Worm (Caenorhabditis elegans) whole organism, L3 larva: ENCODE results near the gene F14D2.11.

Source experiments
- R02D3.7 ChIP-seq: fragments of 150-350 bp; optimal IDR thresholded peaks from 2 replicates; lab custom pipeline; 2014; ENCODE audit warnings: missing biosample characterization, missing genetic modification characterization
- ZK546.5 ChIP-seq: sonication (generic microtip); optimal IDR thresholded peaks from 2 replicates; lab custom pipeline; 2017; ENCODE audit warnings: missing biosample characterization, missing genetic modification characterization
- aly-2 ChIP-seq: fragments of 150-350 bp; optimal IDR thresholded peaks from 2 replicates; lab custom pipeline; 2014; ENCODE audit warnings: missing biosample characterization, missing genetic modification characterization
- ama-1 ChIP-seq: fragments of 150-350 bp; optimal IDR thresholded peaks from 2 replicates; lab custom pipeline; 2018
- ceh-16 ChIP-seq: sonication (generic microtip); optimal IDR thresholded peaks from 2 replicates; lab custom pipeline; 2017; ENCODE audit warnings: missing biosample characterization, missing genetic modification characterization
- ceh-28 ChIP-seq: fragments of 150-350 bp; optimal IDR thresholded peaks from 2 replicates; lab custom pipeline; 2014; ENCODE audit warnings: missing biosample characterization, missing genetic modification reagents, missing genetic modification characterization
- ceh-9 ChIP-seq: sonication (generic microtip); optimal IDR thresholded peaks from 2 replicates; lab custom pipeline; 2018; ENCODE audit warnings: missing biosample characterization, missing genetic modification characterization
- daf-12 ChIP-seq: fragments of 150-350 bp; optimal IDR thresholded peaks from 2 replicates; lab custom pipeline; 2014; ENCODE audit warnings: missing biosample characterization, missing genetic modification reagents, missing genetic modification characterization
- egl-27 ChIP-seq: sonication (generic microtip); optimal IDR thresholded peaks from 4 replicates; lab custom pipeline; 2017; ENCODE audit warnings: missing biosample characterization, missing genetic modification reagents, missing genetic modification characterization
- elt-1 ChIP-seq: fragments of 150-350 bp; optimal IDR thresholded peaks from 2 replicates; lab custom pipeline; 2014; ENCODE audit warnings: missing biosample characterization, missing genetic modification characterization
- elt-2 ChIP-seq: sonication (generic microtip); optimal IDR thresholded peaks from 2 replicates; lab custom pipeline; 2016; ENCODE audit warnings: missing genetic modification reagents, mild to moderate bottlenecking, missing genetic modification characterization, missing compliant biosample characterization
- elt-3 ChIP-seq, 3 experiments: fragments of 150-350 bp in 1 of 3; sonication (generic microtip) in 2 of 3; optimal IDR thresholded peaks; 2 replicates in 2 of 3; 4 replicates in 1 of 3; lab custom pipeline; 2014 to 2017; ENCODE audit warnings: missing biosample characterization in 3 of 3, missing genetic modification characterization in 3 of 3
- fkh-10 ChIP-seq: sonication (generic microtip); optimal IDR thresholded peaks from 2 replicates; lab custom pipeline; 2017; ENCODE audit warnings: missing biosample characterization, missing genetic modification reagents, missing genetic modification characterization
- fkh-2 ChIP-seq: fragments of 150-350 bp; optimal IDR thresholded peaks from 2 replicates; lab custom pipeline; 2014; ENCODE audit warnings: missing biosample characterization, missing genetic modification reagents, missing genetic modification characterization
- fos-1 ChIP-seq: fragments of 150-350 bp; optimal IDR thresholded peaks from 2 replicates; lab custom pipeline; 2014; ENCODE audit warnings: missing biosample characterization, missing genetic modification characterization
- hmg-11 ChIP-seq: sonication (generic microtip); optimal IDR thresholded peaks from 2 replicates; lab custom pipeline; 2016; ENCODE audit warnings: missing genetic modification characterization, missing compliant biosample characterization
- jun-1 ChIP-seq: fragments of 150-350 bp; optimal IDR thresholded peaks from 2 replicates; lab custom pipeline; 2014; ENCODE audit warnings: missing biosample characterization, missing genetic modification reagents, missing genetic modification characterization
- lin-15B ChIP-seq: fragments of 150-350 bp; optimal IDR thresholded peaks from 2 replicates; lab custom pipeline; 2014; ENCODE audit warnings: missing biosample characterization, missing genetic modification characterization
- lin-39 ChIP-seq: fragments of 150-350 bp; optimal IDR thresholded peaks from 2 replicates; lab custom pipeline; 2018; ENCODE audit warnings: missing biosample characterization, missing genetic modification reagents, missing genetic modification characterization
- lsy-12 ChIP-seq: sonication (generic microtip); optimal IDR thresholded peaks from 2 replicates; lab custom pipeline; 2016; ENCODE audit warnings: mild to moderate bottlenecking, missing genetic modification characterization, missing compliant biosample characterization
- mml-1 ChIP-seq: fragments of 150-350 bp; sonication (generic microtip); optimal IDR thresholded peaks from 3 replicates; lab custom pipeline; 2014; ENCODE audit warnings: missing biosample characterization, missing genetic modification characterization
- nhr-11 ChIP-seq: fragments of 150-350 bp; optimal IDR thresholded peaks from 2 replicates; lab custom pipeline; 2014; ENCODE audit warnings: missing biosample characterization, missing genetic modification characterization
- nhr-12 ChIP-seq: fragments of 150-350 bp; optimal IDR thresholded peaks from 2 replicates; lab custom pipeline; 2014; ENCODE audit warnings: missing biosample characterization, missing genetic modification characterization
- nhr-23 ChIP-seq: fragments of 150-350 bp; optimal IDR thresholded peaks from 2 replicates; lab custom pipeline; 2014; ENCODE audit warnings: missing biosample characterization, missing genetic modification reagents, missing genetic modification characterization
- nhr-237 ChIP-seq: fragments of 150-350 bp; optimal IDR thresholded peaks from 2 replicates; lab custom pipeline; 2014; ENCODE audit warnings: missing biosample characterization, missing genetic modification characterization
- nhr-25 ChIP-seq: sonication (generic microtip); optimal IDR thresholded peaks from 2 replicates; lab custom pipeline; 2017; ENCODE audit warnings: missing biosample characterization, missing genetic modification characterization
- nhr-28 ChIP-seq: fragments of 150-350 bp; optimal IDR thresholded peaks from 2 replicates; lab custom pipeline; 2014; ENCODE audit warnings: missing biosample characterization, missing genetic modification characterization
- nhr-43 ChIP-seq: sonication (generic microtip); optimal IDR thresholded peaks from 2 replicates; lab custom pipeline; 2016; ENCODE audit warnings: mild to moderate bottlenecking, missing genetic modification characterization, missing compliant biosample characterization; ENCODE audit not compliant: poor library complexity, severe bottlenecking
- nhr-67 ChIP-seq: fragments of 150-350 bp; optimal IDR thresholded peaks from 2 replicates; lab custom pipeline; 2014; ENCODE audit warnings: missing biosample characterization, missing genetic modification characterization
- nhr-76 ChIP-seq: fragments of 150-350 bp; sonication (generic microtip); optimal IDR thresholded peaks from 5 replicates; lab custom pipeline; 2014; ENCODE audit warnings: missing biosample characterization, missing genetic modification characterization
- nhr-77 ChIP-seq: fragments of 150-350 bp; optimal IDR thresholded peaks from 2 replicates; lab custom pipeline; 2014; ENCODE audit warnings: missing biosample characterization, missing genetic modification characterization
- pha-4 ChIP-seq: fragments of 150-350 bp; optimal IDR thresholded peaks from 2 replicates; lab custom pipeline; 2014; ENCODE audit warnings: missing biosample characterization, missing genetic modification reagents, missing genetic modification characterization
- pqm-1 ChIP-seq: fragments of 150-350 bp; optimal IDR thresholded peaks from 2 replicates; lab custom pipeline; 2017; ENCODE audit warnings: missing biosample characterization, missing genetic modification characterization, inconsistent platforms
- sea-2 ChIP-seq: fragments of 150-350 bp; sonication (generic microtip); optimal IDR thresholded peaks from 4 replicates; lab custom pipeline; 2014; ENCODE audit warnings: missing biosample characterization, missing genetic modification reagents, missing genetic modification characterization
- skn-1 ChIP-seq: fragments of 150-350 bp; optimal IDR thresholded peaks from 2 replicates; lab custom pipeline; 2014; ENCODE audit warnings: missing biosample characterization, missing genetic modification characterization
- snpc-4 ChIP-seq: fragments of 150-350 bp; optimal IDR thresholded peaks from 2 replicates; lab custom pipeline; 2014; ENCODE audit warnings: missing biosample characterization, missing genetic modification characterization
- tbx-2 ChIP-seq: sonication (generic microtip); optimal IDR thresholded peaks from 2 replicates; lab custom pipeline; 2016; ENCODE audit warnings: mild to moderate bottlenecking, missing genetic modification characterization, missing compliant biosample characterization
- unc-39 ChIP-seq: sonication (generic microtip); optimal IDR thresholded peaks from 4 replicates; lab custom pipeline; 2017; ENCODE audit warnings: missing biosample characterization, missing genetic modification characterization
- unc-62 ChIP-seq: fragments of 150-350 bp; sonication (generic microtip); optimal IDR thresholded peaks from 4 replicates; lab custom pipeline; 2014; ENCODE audit warnings: missing biosample characterization, missing genetic modification reagents, missing genetic modification characterization
- zag-1 ChIP-seq: fragments of 150-350 bp; optimal IDR thresholded peaks from 2 replicates; lab custom pipeline; 2014; ENCODE audit warnings: missing biosample characterization, missing genetic modification characterization
- ztf-11 ChIP-seq: fragments of 150-350 bp; optimal IDR thresholded peaks from 2 replicates; lab custom pipeline; 2014; ENCODE audit warnings: missing biosample characterization, missing genetic modification characterization
- ztf-4 ChIP-seq: fragments of 150-350 bp; optimal IDR thresholded peaks from 2 replicates; lab custom pipeline; 2014; ENCODE audit warnings: missing biosample characterization, missing genetic modification characterization

F14D2.11 gene

ce11 chrII:3299457-3299856 lies 42.4 kb downstream of the F14D2.11 start, which contains the start of gene btb-22:
Gene btb-22, plus strand, starts transcription at chrII:3299757.
- no peak for TF ChIP-seq nhr-12
- TF ChIP-seq elt-1 (tag; lab: Kevin White, UChicago) = no peak
- TF ChIP-seq fos-1 (tag; lab: Kevin White, UChicago) = no peak
- no peak for TF ChIP-seq hmg-11
- no peak for TF ChIP-seq R02D3.7 (tag; lab: Kevin White, UChicago)
- no peak for TF ChIP-seq ceh-16 (tag; lab: Kevin White, UChicago)
- TF ChIP-seq nhr-76 (tag; lab: Kevin White, UChicago) = no peak
- no peak for TF ChIP-seq ceh-28 (tag; lab: Kevin White, UChicago)
- TF ChIP-seq nhr-23 = no peak
- TF ChIP-seq nhr-77 (tag; lab: Kevin White, UChicago) = no peak

- TF ChIP-seq ztf-4 (tag; lab: Kevin White, UChicago) = no peak
- no peak for TF ChIP-seq nhr-23
- no peak for TF ChIP-seq skn-1
- TF ChIP-seq aly-2 (tag; lab: Kevin White, UChicago) = no peak
- no peak for TF ChIP-seq R02D3.7 (tag; lab: Kevin White, UChicago)
- TF ChIP-seq nhr-237 = no peak
- TF ChIP-seq fos-1 (tag; lab: Kevin White, UChicago) = no peak
- TF ChIP-seq unc-39 (tag; lab: Kevin White, UChicago) = no peak
- TF ChIP-seq tbx-2 = no peak
- no peak for TF ChIP-seq nhr-76 (tag; lab: Kevin White, UChicago)
- TF ChIP-seq nhr-11 (tag; lab: Kevin White, UChicago) = no peak
- TF ChIP-seq nhr-12 = no peak
These were observed 44.0 kb downstream of the F14D2.11 start, which contains the start of gene btb-18 for ce11 chrII:3297914-3298313. Gene btb-18, plus strand, starts transcription at chrII:3298214.

- no peak for TF ChIP-seq aly-2 (tag; lab: Kevin White, UChicago)
- TF ChIP-seq zag-1 (tag; lab: Kevin White, UChicago) = no peak
- no peak for TF ChIP-seq ceh-28 (tag; lab: Kevin White, UChicago)
- no peak for TF ChIP-seq ztf-11 (tag; lab: Kevin White, UChicago)
- no peak for TF ChIP-seq ama-1
- TF ChIP-seq nhr-77 (tag; lab: Kevin White, UChicago) = no peak
- no peak for TF ChIP-seq nhr-11 (tag; lab: Kevin White, UChicago)
- no peak for TF ChIP-seq jun-1 (tag; lab: Kevin White, UChicago)
- no peak for TF ChIP-seq ZK546.5 (tag; lab: Kevin White, UChicago)
- TF ChIP-seq lsy-12 (tag; lab: Kevin White, UChicago) = no peak
- TF ChIP-seq mml-1 (tag; lab: Kevin White, UChicago) = no peak
- TF ChIP-seq daf-12 (tag; lab: Kevin White, UChicago) = no peak
- no peak for TF ChIP-seq snpc-4 (tag; lab: Kevin White, UChicago)
- no peak for TF ChIP-seq nhr-67 (tag; lab: Kevin White, UChicago)
- TF ChIP-seq ceh-16 (tag; lab: Kevin White, UChicago) = no peak
- no peak for TF ChIP-seq R02D3.7 (tag; lab: Kevin White, UChicago)
- TF ChIP-seq nhr-25 (tag; lab: Kevin White, UChicago) = no peak
- no peak for TF ChIP-seq fkh-10 (GFP tag; lab: Kevin White, UChicago)
- peak; percentile 6 for TF ChIP-seq pqm-1
- no peak for TF ChIP-seq nhr-12
- TF ChIP-seq elt-2 (tag; lab: Kevin White, UChicago) = peak; percentile 61
- TF ChIP-seq nhr-76 (tag; lab: Kevin White, UChicago) = no peak
- TF ChIP-seq pha-4 (tag; lab: Kevin White, UChicago) = peak; percentile 85
These were observed 45.2 kb downstream of the F14D2.11 start, which contains the start of gene btb-16 for ce11 chrII:3296644-3297043. Gene btb-16, plus strand, starts transcription at chrII:3296883.

- TF ChIP-seq egl-27 = no peak
- TF ChIP-seq snpc-4 (tag; lab: Kevin White, UChicago) = no peak
- TF ChIP-seq elt-2 (tag; lab: Kevin White, UChicago) = peak; percentile 77
- TF ChIP-seq sea-2 (GFP tag; lab: Kevin White, UChicago) = no peak
- TF ChIP-seq elt-3 (tag; optimal IDR thresholded peaks at IDR 0.05; lab: Kevin White, UChicago) = no peak
- TF ChIP-seq pqm-1 = peak; percentile 55
- TF ChIP-seq lsy-12 (tag; lab: Kevin White, UChicago) = no peak
- no peak for TF ChIP-seq lin-15B (tag; lab: Kevin White, UChicago)
- no peak for TF ChIP-seq zag-1 (tag; lab: Kevin White, UChicago)
- no peak for TF ChIP-seq fkh-2
- TF ChIP-seq ceh-28 (tag; lab: Kevin White, UChicago) = no peak
- no peak for TF ChIP-seq nhr-43 (tag; lab: Kevin White, UChicago)
- TF ChIP-seq ceh-9 (tag; lab: Kevin White, UChicago) = no peak
- TF ChIP-seq lin-39 (tag; lab: Kevin White, UChicago) = no peak
- no peak for TF ChIP-seq unc-62 (GFP tag; lab: Kevin White, UChicago)
- TF ChIP-seq nhr-28 (tag; lab: Kevin White, UChicago) = no peak
These were observed 46.7 kb downstream of the F14D2.11 start, which contains the start of gene btb-17 for ce11 chrII:3295193-3295592. Gene btb-17, plus strand, starts transcription at chrII:3295405.
